Worm (Caenorhabditis elegans) whole organism, L3 larva: ENCODE data around the gene lin-31.

ENCODE experiments used
- ceh-9 ChIP-seq: sonication (generic microtip); optimal IDR thresholded peaks from 2 replicates; lab custom pipeline; 2018; ENCODE audit warnings: missing biosample characterization, missing genetic modification characterization
- fkh-10 ChIP-seq: sonication (generic microtip); optimal IDR thresholded peaks from 2 replicates; lab custom pipeline; 2017; ENCODE audit warnings: missing biosample characterization, missing genetic modification reagents, missing genetic modification characterization
- fos-1 ChIP-seq: fragments of 150-350 bp; optimal IDR thresholded peaks from 2 replicates; lab custom pipeline; 2014; ENCODE audit warnings: missing biosample characterization, missing genetic modification characterization
- lin-15B ChIP-seq: fragments of 150-350 bp; optimal IDR thresholded peaks from 2 replicates; lab custom pipeline; 2014; ENCODE audit warnings: missing biosample characterization, missing genetic modification characterization
- lin-39 ChIP-seq: fragments of 150-350 bp; optimal IDR thresholded peaks from 2 replicates; lab custom pipeline; 2018; ENCODE audit warnings: missing biosample characterization, missing genetic modification reagents, missing genetic modification characterization
- nhr-76 ChIP-seq: fragments of 150-350 bp; sonication (generic microtip); optimal IDR thresholded peaks from 5 replicates; lab custom pipeline; 2014; ENCODE audit warnings: missing biosample characterization, missing genetic modification characterization
- snpc-4 ChIP-seq: fragments of 150-350 bp; optimal IDR thresholded peaks from 2 replicates; lab custom pipeline; 2014; ENCODE audit warnings: missing biosample characterization, missing genetic modification characterization
- ztf-11 ChIP-seq: fragments of 150-350 bp; optimal IDR thresholded peaks from 2 replicates; lab custom pipeline; 2014; ENCODE audit warnings: missing biosample characterization, missing genetic modification characterization

- TF ChIP-seq ztf-11 (tag; lab: Kevin White, UChicago) (no peak), nhr-76 (no peak), ceh-9 (no peak), lin-39 (tag; lab: Kevin White, UChicago) (no peak), fkh-10 (no peak), lin-15B (tag; lab: Kevin White, UChicago) (no peak), snpc-4 (tag; lab: Kevin White, UChicago) (no peak), fos-1 (no peak)
Measured at ce11 chrII:3996005-3996404, 13.7 kb downstream of the lin-31 start, which contains the start of gene clc-22.
